Worm (Caenorhabditis elegans) whole organism, young adult: ENCODE data around the gene T04A6.2.
A peak's percentile ranks its signal among the peaks of the same experiment; 100 is the strongest.

ENCODE experiments used
- B0035.1 ChIP-seq: sonication (generic microtip); optimal IDR thresholded peaks from 2 replicates; lab custom pipeline; 2016; ENCODE audit warnings: missing genetic modification characterization, mild to moderate bottlenecking, missing compliant biosample characterization, missing genotype, missing genetic modification reagents
- B0336.3 ChIP-seq: fragments of 200-800 bp; sonication (Bioruptor generic); IDR thresholded peaks from 2 replicates; pipeline ENCODE4 v1.3.6; 2022; ENCODE audit warnings: missing genetic modification characterization, missing compliant biosample characterization
- C06A6.2 ChIP-seq: fragments of 200-800 bp; sonication (Bioruptor generic); conservative IDR thresholded peaks from 2 replicates; pipeline ENCODE4 v1.3.6; 2022; ENCODE audit warnings: missing genetic modification characterization, missing compliant biosample characterization
- D2030.7 ChIP-seq: fragments of 200-800 bp; sonication (Bioruptor generic); IDR thresholded peaks from 2 replicates; pipeline ENCODE4 v1.3.6; 2022; ENCODE audit warnings: missing genetic modification reagents, missing genetic modification characterization, missing compliant biosample characterization
- F49E8.2 ChIP-seq: sonication (generic microtip); optimal IDR thresholded peaks from 3 replicates; lab custom pipeline; 2017; ENCODE audit warnings: missing genetic modification characterization, mild to moderate bottlenecking, missing compliant biosample characterization, antibody characterized with exemption, moderate library complexity; ENCODE audit not compliant: insufficient read depth
- F57A8.1 ChIP-seq: fragments of 200-800 bp; sonication (Bioruptor generic); optimal IDR thresholded peaks from 2 replicates; lab custom pipeline; 2018; ENCODE audit warnings: mild to moderate bottlenecking, missing genetic modification characterization, moderate library complexity, missing compliant biosample characterization
- T07F8.4 ChIP-seq: sonication (generic microtip); optimal IDR thresholded peaks from 2 replicates; lab custom pipeline; 2016; ENCODE audit warnings: mild to moderate bottlenecking, missing genetic modification characterization, moderate library complexity, missing compliant biosample characterization
- Y79H2A.3 ChIP-seq: fragments of 200-800 bp; sonication (Bioruptor generic); conservative IDR thresholded peaks from 2 replicates; pipeline ENCODE4 v1.3.6; 2022; ENCODE audit warnings: missing genetic modification reagents, missing genetic modification characterization, missing compliant biosample characterization
- Y95B8A.8 ChIP-seq: fragments of 200-800 bp; sonication (Bioruptor generic); IDR thresholded peaks from 2 replicates; pipeline ENCODE4 v1.3.6; 2022; ENCODE audit warnings: missing genetic modification reagents, missing genetic modification characterization, missing compliant biosample characterization
- aptf-3 ChIP-seq: fragments of 200-800 bp; sonication (Bioruptor generic); IDR thresholded peaks from 2 replicates; pipeline ENCODE4 v1.3.6; 2022; ENCODE audit warnings: missing genetic modification characterization, missing compliant biosample characterization
- attf-3 ChIP-seq: fragments of 200-800 bp; sonication (Bioruptor generic); conservative IDR thresholded peaks from 2 replicates; pipeline ENCODE4 v1.3.6; 2022; ENCODE audit warnings: missing genetic modification reagents, missing genetic modification characterization, missing compliant biosample characterization
- attf-5 ChIP-seq: fragments of 200-800 bp; sonication (Bioruptor generic); optimal IDR thresholded peaks from 2 replicates; lab custom pipeline; 2018; ENCODE audit warnings: mild to moderate bottlenecking, missing genetic modification characterization, missing compliant biosample characterization
- bed-1 ChIP-seq: fragments of 200-800 bp; sonication (Bioruptor generic); IDR thresholded peaks from 2 replicates; pipeline ENCODE4 v1.3.6; 2022; ENCODE audit warnings: missing genetic modification reagents, missing genetic modification characterization, missing compliant biosample characterization
- bed-2 ChIP-seq: fragments of 200-800 bp; sonication (Bioruptor generic); IDR thresholded peaks from 2 replicates; pipeline ENCODE4 v1.3.6; 2022; ENCODE audit warnings: missing genetic modification reagents, missing genetic modification characterization, missing compliant biosample characterization
- ccch-3 ChIP-seq: fragments of 200-800 bp; sonication (Bioruptor generic); optimal IDR thresholded peaks from 2 replicates; lab custom pipeline; 2018; ENCODE audit warnings: mild to moderate bottlenecking, missing genetic modification characterization, missing compliant biosample characterization
- cebp-1 ChIP-seq, 2 experiments: fragments of 200-800 bp in 1 of 2; sonication (Bioruptor generic) in 1 of 2; sonication (generic microtip) in 1 of 2; IDR thresholded peaks in 1 of 2; optimal IDR thresholded peaks in 1 of 2; 2 replicates each; pipeline versions ENCODE4 v1.3.6 to Lab custom; 2017 to 2022; ENCODE audit warnings: missing compliant biosample characterization in 2 of 2, missing genetic modification characterization in 2 of 2, mild to moderate bottlenecking in 1 of 2, missing genetic modification reagents in 1 of 2, moderate library complexity in 1 of 2
- ceh-58 ChIP-seq: fragments of 200-800 bp; sonication (Bioruptor generic); IDR thresholded peaks from 2 replicates; pipeline ENCODE4 v1.3.6; 2022; ENCODE audit warnings: missing genetic modification characterization, missing compliant biosample characterization
- dpl-1 ChIP-seq: fragments of 150-350 bp; optimal IDR thresholded peaks from 2 replicates; lab custom pipeline; 2014; ENCODE audit warnings: missing biosample characterization, missing genetic modification reagents, missing genetic modification characterization
- egrh-3 ChIP-seq: fragments of 200-800 bp; sonication (Bioruptor generic); IDR thresholded peaks from 2 replicates; pipeline ENCODE4 v1.3.6; 2022; ENCODE audit warnings: missing genetic modification reagents, missing genetic modification characterization, missing compliant biosample characterization
- fkh-3 ChIP-seq: sonication (generic microtip); optimal IDR thresholded peaks from 2 replicates; lab custom pipeline; 2016; ENCODE audit warnings: mild to moderate bottlenecking, missing genetic modification characterization, missing compliant biosample characterization
- hlh-26 ChIP-seq: fragments of 200-800 bp; sonication (Bioruptor generic); conservative IDR thresholded peaks from 2 replicates; pipeline ENCODE4 v1.3.6; 2022; ENCODE audit warnings: missing genetic modification reagents, missing genetic modification characterization, missing compliant biosample characterization
- hsf-1 ChIP-seq: fragments of 200-800 bp; sonication (Bioruptor generic); IDR thresholded peaks from 2 replicates; pipeline ENCODE4 v1.3.6; 2022; ENCODE audit warnings: missing genetic modification reagents, missing genetic modification characterization, missing compliant biosample characterization
- lin-26 ChIP-seq: fragments of 200-800 bp; sonication (Bioruptor generic); IDR thresholded peaks from 2 replicates; pipeline ENCODE4 v1.3.6; 2022; ENCODE audit warnings: missing genetic modification reagents, missing genetic modification characterization, missing compliant biosample characterization
- lin-40 ChIP-seq: sonication (generic microtip); optimal IDR thresholded peaks from 2 replicates; lab custom pipeline; 2016; ENCODE audit warnings: missing genetic modification characterization, mild to moderate bottlenecking, missing compliant biosample characterization, missing genotype, missing genetic modification reagents
- lin-54 ChIP-seq: fragments of 200-800 bp; sonication (Bioruptor generic); optimal IDR thresholded peaks from 2 replicates; lab custom pipeline; 2018; ENCODE audit warnings: mild to moderate bottlenecking, missing genetic modification characterization, missing compliant biosample characterization
- lir-1 ChIP-seq: fragments of 200-800 bp; sonication (Bioruptor generic); conservative IDR thresholded peaks from 2 replicates; pipeline ENCODE4 v1.3.6; 2022; ENCODE audit warnings: missing genetic modification reagents, missing genetic modification characterization, missing compliant biosample characterization
- madf-10 ChIP-seq: sonication (generic microtip); optimal IDR thresholded peaks from 2 replicates; lab custom pipeline; 2016; ENCODE audit warnings: mild to moderate bottlenecking, missing genetic modification characterization, missing compliant biosample characterization
- mel-28 ChIP-seq: sonication (generic microtip); optimal IDR thresholded peaks from 2 replicates; lab custom pipeline; 2016; ENCODE audit warnings: borderline replicate concordance, mild to moderate bottlenecking, missing genetic modification characterization, missing compliant biosample characterization
- mes-4 ChIP-seq: sonication (generic microtip); optimal IDR thresholded peaks from 2 replicates; lab custom pipeline; 2016; ENCODE audit warnings: missing genotype, missing genetic modification characterization, missing compliant biosample characterization
- nfya-2 ChIP-seq: fragments of 200-800 bp; sonication (Bioruptor generic); IDR thresholded peaks from 2 replicates; pipeline ENCODE4 v1.3.6; 2022; ENCODE audit warnings: missing genetic modification reagents, missing genetic modification characterization, missing compliant biosample characterization
- nfyb-1 ChIP-seq: fragments of 200-800 bp; sonication (Bioruptor generic); IDR thresholded peaks from 2 replicates; pipeline ENCODE4 v1.3.6; 2022; ENCODE audit warnings: missing genetic modification reagents, missing genetic modification characterization, missing compliant biosample characterization
- nhr-90 ChIP-seq: sonication (generic microtip); optimal IDR thresholded peaks from 2 replicates; lab custom pipeline; 2016; ENCODE audit warnings: missing genotype, mild to moderate bottlenecking, missing genetic modification characterization, missing compliant biosample characterization
- rpc-1 ChIP-seq, 2 experiments: fragments of 150-350 bp in 1 of 2; sonication (generic microtip) in 1 of 2; optimal IDR thresholded peaks; 2 replicates each; lab custom pipeline; 2014 to 2018; ENCODE audit warnings: missing biosample characterization in 1 of 2, missing genetic modification characterization in 1 of 2, missing genetic modification reagents in 1 of 2, missing genotype in 1 of 2
- sptf-2 ChIP-seq: fragments of 200-800 bp; sonication (Bioruptor generic); optimal IDR thresholded peaks from 2 replicates; lab custom pipeline; 2018; ENCODE audit warnings: mild to moderate bottlenecking, missing genetic modification characterization, missing compliant biosample characterization
- tbp1 ChIP-seq: fragments of 200-800 bp; sonication (Bioruptor generic); optimal IDR thresholded peaks from 2 replicates; lab custom pipeline; 2018; ENCODE audit warnings: mild to moderate bottlenecking, missing genetic modification characterization, missing compliant biosample characterization
- tbx-9 ChIP-seq: sonication (generic microtip); optimal IDR thresholded peaks from 2 replicates; lab custom pipeline; 2016; ENCODE audit warnings: borderline replicate concordance, missing genetic modification characterization, inconsistent platforms, missing compliant biosample characterization
- tlf-1 ChIP-seq: fragments of 200-800 bp; sonication (Bioruptor generic); optimal IDR thresholded peaks from 2 replicates; lab custom pipeline; 2018; ENCODE audit warnings: mild to moderate bottlenecking, missing genetic modification characterization, missing compliant biosample characterization
- unc-62 ChIP-seq: fragments of 150-350 bp; optimal IDR thresholded peaks from 2 replicates; lab custom pipeline; 2014; ENCODE audit warnings: missing biosample characterization, missing genetic modification reagents, missing genetic modification characterization
- ztf-28 ChIP-seq: fragments of 200-800 bp; sonication (Bioruptor generic); IDR thresholded peaks from 2 replicates; pipeline ENCODE4 v1.3.6; 2022; ENCODE audit warnings: missing genetic modification reagents, missing genetic modification characterization, missing compliant biosample characterization
- ztf-6 ChIP-seq: fragments of 200-800 bp; sonication (Bioruptor generic); IDR thresholded peaks from 2 replicates; pipeline ENCODE4 v1.3.6; 2022; ENCODE audit warnings: missing genetic modification reagents, missing genetic modification characterization, missing compliant biosample characterization

The T04A6.2 gene

DNA sequence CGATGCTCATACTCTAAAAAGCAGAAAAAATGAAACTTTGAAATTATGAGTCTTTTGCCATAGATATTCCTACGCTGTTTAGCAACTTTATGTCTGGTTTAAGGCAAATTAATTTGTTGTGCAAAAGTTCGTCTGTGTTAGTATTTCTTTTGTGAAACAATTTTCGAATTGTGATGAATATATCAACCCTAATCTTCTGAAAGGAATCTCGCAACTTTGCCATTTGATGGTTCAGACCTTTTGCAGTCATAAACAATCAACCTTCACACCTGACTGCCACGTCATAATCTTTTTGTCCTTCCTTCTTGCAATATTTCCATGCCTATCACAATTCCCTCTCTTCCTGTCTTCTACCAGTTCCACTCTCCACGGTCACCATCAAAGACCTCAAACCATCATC lies 5.2 kb downstream of the T04A6.2 start:
- TF ChIP-seq madf-10 (tag; lab: Kevin White, UChicago) (no peak), ceh-58 (0 out of 2 replicates have a peak, but pooled peaks have one; percentile 30), Y79H2A.3 (no peak), hsf-1 (GFP tag; lab: Robert Waterston, UW) (no peak), rpc-1 (optimal IDR thresholded peaks at IDR 0.05; lab: Kevin White, UChicago) (no peak), rpc-1 (tag; optimal IDR thresholded peaks at IDR 0.05; lab: Kevin White, UChicago) (no peak), C06A6.2 (no peak), ccch-3 (GFP tag; lab: Kevin White, UChicago) (no peak)

DNA sequence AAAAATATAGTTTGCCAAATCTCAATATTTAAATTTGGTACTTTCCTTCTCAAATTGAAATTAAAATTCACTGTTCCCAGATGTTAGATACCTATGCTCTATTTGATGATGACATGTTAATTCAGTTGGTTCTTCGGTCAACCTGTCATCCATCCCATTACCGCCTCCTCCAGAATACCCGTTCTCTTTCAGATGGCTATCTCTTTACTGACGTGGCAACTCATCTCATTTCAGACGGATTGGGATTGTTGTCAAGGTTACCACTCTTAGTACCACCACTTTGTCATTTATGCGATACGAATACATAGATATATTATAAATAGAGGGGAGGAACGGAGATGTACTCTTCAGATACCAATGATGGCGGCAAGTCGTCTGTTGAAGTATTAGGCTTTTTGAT lies 6.7 kb downstream of the T04A6.2 start:
- TF ChIP-seq unc-62 (GFP tag; lab: Kevin White, UChicago) (peak; percentile 69), mes-4 (no peak)

DNA sequence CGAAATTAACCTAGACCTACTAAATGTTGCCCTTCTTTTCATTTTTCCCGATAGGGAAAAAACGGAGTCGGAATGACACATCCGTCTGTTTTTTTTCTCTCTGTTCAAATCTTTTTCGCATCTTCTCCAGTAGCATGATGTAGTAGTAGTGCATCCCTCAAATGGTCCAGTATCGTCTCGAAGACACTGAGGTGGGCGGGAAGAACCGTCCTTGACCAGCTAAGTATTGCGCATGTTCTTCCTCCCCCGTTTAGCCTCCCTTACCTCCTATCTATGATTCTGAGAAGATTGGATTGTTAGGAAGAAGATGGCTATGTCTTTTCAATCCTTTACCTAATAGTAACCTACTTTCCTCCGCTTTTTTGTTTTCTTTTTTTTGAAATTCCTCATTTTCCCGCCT lies 8.3 kb downstream of the T04A6.2 start:
- no peak for TF ChIP-seq attf-5 (GFP tag; lab: Kevin White, UChicago)
- TF ChIP-seq lin-54: no peak
- TF ChIP-seq cebp-1 (GFP tag; IDR thresholded peaks at IDR 0.05; lab: Robert Waterston, UW): no peak
- TF ChIP-seq cebp-1 (tag; optimal IDR thresholded peaks at IDR 0.05; lab: Kevin White, UChicago): no peak
- TF ChIP-seq ztf-28 (GFP tag; lab: Robert Waterston, UW): no peak
- TF ChIP-seq attf-3 (GFP tag; lab: Robert Waterston, UW): no peak
- TF ChIP-seq nfya-2 (GFP tag; lab: Robert Waterston, UW): no peak
- TF ChIP-seq bed-1 (GFP tag; lab: Robert Waterston, UW): no peak
- no peak for TF ChIP-seq fkh-3
- TF ChIP-seq sptf-2 (GFP tag; lab: Kevin White, UChicago): no peak
- TF ChIP-seq T07F8.4: no peak
- no peak for TF ChIP-seq aptf-3 (GFP tag; lab: Robert Waterston, UW)
- TF ChIP-seq lin-26 (GFP tag; lab: Robert Waterston, UW): no peak
- no peak for TF ChIP-seq dpl-1 (GFP tag; lab: Kevin White, UChicago)
- TF ChIP-seq hlh-26 (GFP tag; lab: Robert Waterston, UW): no peak
- no peak for TF ChIP-seq D2030.7
- no peak for TF ChIP-seq mel-28 (tag; lab: Kevin White, UChicago)
- TF ChIP-seq tbx-9 (tag; lab: Kevin White, UChicago): no peak
- no peak for TF ChIP-seq B0035.1 (tag; lab: Kevin White, UChicago)

DNA sequence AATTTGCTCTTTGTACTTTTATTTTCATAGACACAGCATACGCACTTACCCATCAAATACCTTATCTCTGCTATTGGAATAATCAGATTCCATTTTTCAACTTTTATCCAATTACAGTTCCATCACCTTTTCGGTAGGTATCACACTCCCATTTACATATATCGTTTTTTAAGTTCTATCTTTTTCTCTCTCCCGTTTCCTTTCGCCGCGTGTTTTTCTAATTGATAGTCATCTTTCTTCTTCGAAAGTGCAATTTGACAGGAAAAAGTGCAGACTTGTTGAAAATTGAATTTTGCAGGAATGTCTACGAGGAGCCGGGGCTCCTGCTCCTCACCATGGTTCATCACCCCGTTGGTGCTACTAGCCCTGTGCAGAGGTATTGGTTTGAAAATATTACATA lies 10.5 kb downstream of the T04A6.2 start, which contains the start of gene fbn-1:
TSS of gene fbn-1 (plus strand) at position 301 of the 400 bp plus-strand sequence.
- no peak for TF ChIP-seq Y95B8A.8
- TF ChIP-seq egrh-3 (GFP tag; lab: Robert Waterston, UW): no peak
- no peak for TF ChIP-seq nhr-90 (tag; lab: Kevin White, UChicago)
- no peak for TF ChIP-seq bed-2 (GFP tag; lab: Robert Waterston, UW)
- no peak for TF ChIP-seq aptf-3 (GFP tag; lab: Robert Waterston, UW)
- TF ChIP-seq ztf-6 (GFP tag; lab: Robert Waterston, UW): no peak
- no peak for TF ChIP-seq tbp1 (GFP tag; lab: Kevin White, UChicago)
- TF ChIP-seq tlf-1: no peak
- TF ChIP-seq sptf-2 (GFP tag; lab: Kevin White, UChicago): no peak
- no peak for TF ChIP-seq F49E8.2 (tag; lab: Kevin White, UChicago)
- TF ChIP-seq lin-54: no peak
- no peak for TF ChIP-seq lir-1 (GFP tag; lab: Robert Waterston, UW)
- TF ChIP-seq lin-40: no peak
- TF ChIP-seq F57A8.1 (GFP tag; lab: Kevin White, UChicago): no peak
- no peak for TF ChIP-seq nfyb-1
- no peak for TF ChIP-seq B0336.3
- TF ChIP-seq dpl-1 (GFP tag; lab: Kevin White, UChicago): no peak
